Fruit fly (Drosophila melanogaster): ENCODE results near the gene CapaR.

CapaR gene

DNA sequence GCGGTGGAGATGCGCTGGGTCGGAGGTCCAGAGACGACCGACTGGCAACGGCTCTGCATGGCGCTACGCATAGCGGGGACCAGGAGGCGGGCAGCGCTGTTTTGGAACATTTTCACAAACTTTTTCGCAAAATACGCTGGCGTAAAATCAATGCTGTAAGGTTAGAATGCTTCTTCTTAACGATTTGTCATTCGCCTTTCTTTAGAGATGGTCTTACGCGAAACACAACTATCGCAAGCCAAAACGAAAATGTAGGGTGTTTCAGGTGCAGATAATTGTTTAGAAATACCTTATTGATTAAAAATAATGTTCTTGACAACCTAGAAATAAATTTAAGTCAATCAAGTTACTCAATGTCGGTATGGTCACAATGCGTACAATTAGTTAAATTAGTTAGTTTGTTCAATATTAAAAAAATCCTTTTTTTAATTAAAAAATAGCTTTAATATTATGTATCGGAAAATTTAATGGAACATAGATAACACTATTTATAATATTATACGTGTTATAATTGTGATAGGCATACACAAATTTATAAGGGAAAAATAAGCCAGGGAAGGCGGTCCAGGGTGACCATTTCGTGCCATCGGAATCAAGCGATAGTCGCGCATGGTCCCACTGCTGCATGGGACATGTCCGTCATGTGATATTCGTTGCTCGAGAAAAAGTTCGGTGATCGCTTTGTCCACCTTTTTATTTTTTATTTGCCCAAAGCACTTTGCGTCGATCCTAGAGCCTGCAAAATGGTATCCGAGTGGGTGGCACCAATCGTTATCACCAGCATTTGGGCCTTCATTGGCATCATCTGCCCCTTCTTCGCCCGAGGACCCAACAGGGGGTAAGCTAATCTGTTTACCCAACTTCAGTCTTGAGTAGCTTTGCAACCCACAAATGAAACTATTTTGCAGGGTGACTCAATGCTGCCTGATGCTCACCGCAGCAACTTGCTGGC lies 22.5 kb downstream of the CapaR start, which contains the start of the genes COX8 and VhaM9.7-b (continued):
- TF ChIP-seq psq (GFP tag; optimal IDR thresholded peaks at IDR 0.05) (peak; percentile 18), kni (GFP tag; optimal IDR thresholded peaks at IDR 0.05) (no peak), CG6683 (GFP tag; optimal IDR thresholded peaks at IDR 0.05) (no peak), CG13624 (GFP tag; optimal IDR thresholded peaks at IDR 0.05) (peak; percentile 56), Doc3 (GFP tag; IDR thresholded peaks at IDR 0.05; ENCODE audit: partially characterized antibody) (peak; percentile 66), fd102C (GFP tag; optimal IDR thresholded peaks at IDR 0.05) (no peak), CG8089 (GFP tag; optimal IDR thresholded peaks at IDR 0.05) (peak; percentile 35), bsh (GFP tag; optimal IDR thresholded peaks at IDR 0.05) (no peak), CG14441 (GFP tag; IDR thresholded peaks at IDR 0.05) (peak; percentile 55; the same call in 1 of the 2 replicates), BtbVII (GFP tag; optimal IDR thresholded peaks at IDR 0.05) (no peak), Dfd (GFP tag; optimal IDR thresholded peaks at IDR 0.05) (no peak), peb (GFP tag; IDR thresholded peaks at IDR 0.05) (no peak), CG2199 (GFP tag; IDR thresholded peaks at IDR 0.05) (peak; percentile 57; the same call in 1 of the 3 replicates), croc (GFP tag; conservative IDR thresholded peaks at IDR 0.05) (0 out of 3 replicates have a peak, but pooled peaks have one; percentile 15)

DNA sequence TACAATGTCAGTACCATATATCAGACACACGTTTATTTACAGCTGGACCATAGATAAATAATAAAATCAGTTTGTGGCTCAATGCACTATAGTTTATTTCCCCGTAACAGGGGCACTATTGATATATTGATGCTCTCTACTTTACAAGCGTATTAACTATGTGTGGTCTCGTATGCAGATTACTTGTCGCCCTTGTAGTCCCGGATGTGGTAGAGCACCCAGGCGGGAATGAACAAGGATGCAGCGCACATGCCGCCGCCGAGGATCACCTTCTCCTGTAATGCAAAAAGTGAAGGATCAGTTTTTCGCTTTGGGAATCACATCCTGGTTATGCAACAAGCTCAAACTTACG lies 23.1 kb downstream of the CapaR start:
- no peak for TF ChIP-seq Ets65A (GFP tag)
- peak; percentile 90 for TF ChIP-seq CG8281 (tag; optimal IDR thresholded peaks at IDR 0.05)

dm6 chr3L:21536857-21537256 lies 25.1 kb downstream of the CapaR start, which contains the start of gene Rpn10:
TSS of gene Rpn10 (plus strand) at chr3L:21537000.
- no peak for TF ChIP-seq Gsc (GFP tag; IDR thresholded peaks at IDR 0.05)
- no peak for TF ChIP-seq CG9609 (GFP tag; optimal IDR thresholded peaks at IDR 0.05)
- no peak for TF ChIP-seq CG7745 (tag; optimal IDR thresholded peaks at IDR 0.05)
- no peak for TF ChIP-seq caup (GFP tag; optimal IDR thresholded peaks at IDR 0.05; ENCODE audit: severe bottlenecking)
- TF ChIP-seq lmd (GFP tag; IDR thresholded peaks at IDR 0.05): no peak
- TF ChIP-seq Fer3 (tag; optimal IDR thresholded peaks at IDR 0.05): peak; percentile 2
- TF ChIP-seq CG13624 (GFP tag; optimal IDR thresholded peaks at IDR 0.05): peak; percentile 29
- no peak for TF ChIP-seq exex (tag; optimal IDR thresholded peaks at IDR 0.05)
- no peak for TF ChIP-seq CG13123 (GFP tag; optimal IDR thresholded peaks at IDR 0.05)
- peak; percentile 67 for TF ChIP-seq CoRest (tag; optimal IDR thresholded peaks at IDR 0.05)
- TF ChIP-seq org-1 (GFP tag; optimal IDR thresholded peaks at IDR 0.05): no peak
- no peak for TF ChIP-seq sr (GFP tag; IDR thresholded peaks at IDR 0.05)
- TF ChIP-seq sens-2 (GFP tag; IDR thresholded peaks at IDR 0.05): no peak
- TF ChIP-seq chn (GFP tag; optimal IDR thresholded peaks at IDR 0.05): peak; percentile 40
- peak; percentile 89 for TF ChIP-seq stwl (tag; optimal IDR thresholded peaks at IDR 0.05)
- no peak for TF ChIP-seq Dip2 (GFP tag; IDR thresholded peaks at IDR 0.05)
- peak; percentile 99 for TF ChIP-seq Bgb (GFP tag; IDR thresholded peaks at IDR 0.05; ENCODE audit: partially characterized antibody)
- TF ChIP-seq Dp (GFP tag; optimal IDR thresholded peaks at IDR 0.05): peak; percentile 59
- no peak for TF ChIP-seq shn (GFP tag; optimal IDR thresholded peaks at IDR 0.05)
- TF ChIP-seq CG5245 (GFP tag; optimal IDR thresholded peaks at IDR 0.05): no peak
- TF ChIP-seq Chrac-16 (GFP tag; optimal IDR thresholded peaks at IDR 0.05): peak; percentile 49
- TF ChIP-seq zf30C (GFP tag; optimal IDR thresholded peaks at IDR 0.05): peak; percentile 78
- peak; percentile 99 for TF ChIP-seq CG16813 (GFP tag; IDR thresholded peaks at IDR 0.05; ENCODE audit: partially characterized antibody)
- peak; percentile 17 for TF ChIP-seq NC2α (GFP tag; optimal IDR thresholded peaks at IDR 0.05)
- TF ChIP-seq GATAe (GFP tag; conservative IDR thresholded peaks at IDR 0.05): no peak
- no peak for TF ChIP-seq CG17359 (tag; optimal IDR thresholded peaks at IDR 0.05)
- TF ChIP-seq az2 (GFP tag; optimal IDR thresholded peaks at IDR 0.05): peak; percentile 6
- TF ChIP-seq CG18764 (GFP tag; optimal IDR thresholded peaks at IDR 0.05): no peak
- peak; percentile 40 for TF ChIP-seq CG8388 (GFP tag; optimal IDR thresholded peaks at IDR 0.05)
- no peak for TF ChIP-seq CkIIα-i1 (GFP tag; IDR thresholded peaks at IDR 0.05)
- TF ChIP-seq CG3407 (GFP tag; optimal IDR thresholded peaks at IDR 0.05): no peak

Measured in whole organism, embryonic.